Fruit fly (Drosophila melanogaster) whole organism, prepupa: Measurements from ENCODE around the gene CG9550.
A peak's percentile ranks its signal among the peaks of the same experiment; 100 is the strongest.

Experiments
- CG11762 ChIP-seq: fragments of 200-800 bp; sonication (Bioruptor generic); optimal IDR thresholded peaks from 3 replicates; lab custom pipeline; 2016; ENCODE audit warnings: missing biosample characterization, missing genetic modification characterization; ENCODE audit not compliant: insufficient read depth
- CG15336 ChIP-seq: fragments of 200-800 bp; sonication (Bioruptor generic); IDR thresholded peaks from 2 replicates; pipeline ENCODE4 v1.3.6; 2022; ENCODE audit warnings: missing biosample characterization, missing genetic modification characterization
- CG16779 ChIP-seq: fragments of 200-800 bp; sonication (Bioruptor generic); optimal IDR thresholded peaks from 3 replicates; lab custom pipeline; 2017; ENCODE audit warnings: missing biosample characterization, mild to moderate bottlenecking, missing genetic modification characterization
- CG3032 ChIP-seq: fragments of 200-800 bp; optimal IDR thresholded peaks from 2 replicates; lab custom pipeline; 2019; ENCODE audit warnings: missing biosample characterization, mild to moderate bottlenecking, missing genetic modification characterization, moderate library complexity
- CG32006 ChIP-seq: fragments of 200-800 bp; sonication (Bioruptor generic); optimal IDR thresholded peaks from 3 replicates; lab custom pipeline; 2017; ENCODE audit warnings: missing biosample characterization, mild to moderate bottlenecking, missing genetic modification characterization
- CG6163 ChIP-seq: fragments of 200-800 bp; sonication (Bioruptor generic); IDR thresholded peaks from 3 replicates; pipeline ENCODE4 v1.3.6; 2022; ENCODE audit warnings: missing biosample characterization, missing genetic modification characterization
- CG6808 ChIP-seq: fragments of 200-800 bp; sonication (Bioruptor generic); optimal IDR thresholded peaks from 3 replicates; lab custom pipeline; 2017; ENCODE audit warnings: missing biosample characterization, missing genetic modification characterization, mild to moderate bottlenecking, moderate library complexity, missing genetic modification reagents
- Eip75B ChIP-seq: fragments of 200-800 bp; sonication (Bioruptor generic); optimal IDR thresholded peaks from 3 replicates; lab custom pipeline; 2016; ENCODE audit warnings: missing biosample characterization, missing genetic modification characterization
- Eip78C ChIP-seq: fragments of 200-800 bp; sonication (Bioruptor generic); peaks from one replicate; lab custom pipeline; 2016; ENCODE audit warnings: missing biosample characterization, missing genetic modification characterization
- Eip93F ChIP-seq: fragments of 200-800 bp; sonication (Bioruptor generic); optimal IDR thresholded peaks from 2 replicates; lab custom pipeline; 2016; ENCODE audit warnings: missing biosample characterization, mild to moderate bottlenecking, missing genetic modification characterization
- Ets21C ChIP-seq: fragments of 200-800 bp; sonication (Bioruptor generic); optimal IDR thresholded peaks from 3 replicates; lab custom pipeline; 2016; ENCODE audit warnings: missing biosample characterization, missing genetic modification characterization
- Ets96B ChIP-seq: fragments of 200-800 bp; optimal IDR thresholded peaks from 2 replicates; lab custom pipeline; 2019; ENCODE audit warnings: missing biosample characterization, mild to moderate bottlenecking, missing genetic modification characterization, moderate library complexity
- Hr38 ChIP-seq: sonication (Bioruptor generic); optimal IDR thresholded peaks from 2 replicates; lab custom pipeline; 2016; ENCODE audit warnings: missing biosample characterization, missing genetic modification characterization
- Hr39 ChIP-seq: fragments of 200-800 bp; sonication (Bioruptor generic); optimal IDR thresholded peaks from 2 replicates; lab custom pipeline; 2016; ENCODE audit warnings: missing biosample characterization, missing genetic modification characterization
- Hr4 ChIP-seq: fragments of 200-800 bp; sonication (Bioruptor generic); optimal IDR thresholded peaks from 3 replicates; lab custom pipeline; 2016; ENCODE audit warnings: missing biosample characterization, missing genetic modification characterization
- Lpt ChIP-seq: fragments of 200-800 bp; sonication (Bioruptor generic); optimal IDR thresholded peaks from 3 replicates; lab custom pipeline; 2016; ENCODE audit warnings: missing biosample characterization, missing genetic modification characterization
- OdsH ChIP-seq: fragments of 200-800 bp; sonication (Bioruptor generic); optimal IDR thresholded peaks from 3 replicates; lab custom pipeline; 2016; ENCODE audit warnings: missing biosample characterization, missing genetic modification characterization
- Sox15 ChIP-seq: fragments of 200-800 bp; sonication (Bioruptor generic); optimal IDR thresholded peaks from 3 replicates; lab custom pipeline; 2016; ENCODE audit warnings: missing biosample characterization, missing genetic modification characterization
- achi ChIP-seq: fragments of 200-800 bp; sonication (Bioruptor generic); optimal IDR thresholded peaks from 3 replicates; lab custom pipeline; 2016; ENCODE audit warnings: missing biosample characterization, missing genetic modification characterization
- cyc ChIP-seq: fragments of 200-800 bp; sonication (Bioruptor generic); optimal IDR thresholded peaks from 3 replicates; lab custom pipeline; 2016; ENCODE audit warnings: missing biosample characterization, missing genetic modification characterization
- dsx ChIP-seq: fragments of 200-800 bp; optimal IDR thresholded peaks from 3 replicates; lab custom pipeline; 2019; ENCODE audit warnings: missing biosample characterization, mild to moderate bottlenecking, missing genetic modification characterization, moderate library complexity; ENCODE audit not compliant: poor library complexity, severe bottlenecking
- eg ChIP-seq: fragments of 200-800 bp; sonication (Bioruptor generic); IDR thresholded peaks from 3 replicates; pipeline ENCODE4 v1.3.6; 2022; ENCODE audit warnings: missing biosample characterization, missing genetic modification characterization
- fd85E ChIP-seq: fragments of 200-800 bp; sonication (Bioruptor generic); optimal IDR thresholded peaks from 3 replicates; lab custom pipeline; 2016; ENCODE audit warnings: missing biosample characterization, missing genetic modification characterization
- fkh ChIP-seq: fragments of 200-800 bp; sonication (Bioruptor generic); optimal IDR thresholded peaks from 3 replicates; lab custom pipeline; 2017; ENCODE audit warnings: missing biosample characterization, mild to moderate bottlenecking, missing genetic modification characterization, moderate library complexity
- net ChIP-seq: fragments of 200-800 bp; sonication (Bioruptor generic); optimal IDR thresholded peaks from 3 replicates; lab custom pipeline; 2016; ENCODE audit warnings: missing biosample characterization, missing genetic modification characterization
- pdm3 ChIP-seq: fragments of 200-800 bp; sonication (Bioruptor generic); optimal IDR thresholded peaks from 3 replicates; lab custom pipeline; 2016; ENCODE audit warnings: missing biosample characterization, missing genetic modification characterization
- spab ChIP-seq: fragments of 200-800 bp; sonication (Bioruptor generic); optimal IDR thresholded peaks from 2 replicates; lab custom pipeline; 2017; ENCODE audit warnings: missing biosample characterization, mild to moderate bottlenecking, missing genetic modification characterization, missing genetic modification reagents
- ss ChIP-seq, 2 experiments: fragments of 200-800 bp; sonication (Bioruptor generic); optimal IDR thresholded peaks; 2 replicates in 1 of 2; 3 replicates in 1 of 2; lab custom pipeline; 2017 to 2018; ENCODE audit warnings: mild to moderate bottlenecking in 2 of 2, missing biosample characterization in 2 of 2, missing genetic modification characterization in 2 of 2, moderate library complexity in 1 of 2
- svp ChIP-seq: fragments of 200-800 bp; sonication (Bioruptor generic); peaks from one replicate; lab custom pipeline; 2016; ENCODE audit warnings: missing biosample characterization, missing genetic modification characterization

The CG9550 gene

dm6 chr2L:6531985-6532699, 35.3 kb downstream of the CG9550 start:
- peak; percentile 17 for TF ChIP-seq Eip78C (GFP tag; lab: Kevin White, UChicago)
- TF ChIP-seq pdm3: no peak

DNA sequence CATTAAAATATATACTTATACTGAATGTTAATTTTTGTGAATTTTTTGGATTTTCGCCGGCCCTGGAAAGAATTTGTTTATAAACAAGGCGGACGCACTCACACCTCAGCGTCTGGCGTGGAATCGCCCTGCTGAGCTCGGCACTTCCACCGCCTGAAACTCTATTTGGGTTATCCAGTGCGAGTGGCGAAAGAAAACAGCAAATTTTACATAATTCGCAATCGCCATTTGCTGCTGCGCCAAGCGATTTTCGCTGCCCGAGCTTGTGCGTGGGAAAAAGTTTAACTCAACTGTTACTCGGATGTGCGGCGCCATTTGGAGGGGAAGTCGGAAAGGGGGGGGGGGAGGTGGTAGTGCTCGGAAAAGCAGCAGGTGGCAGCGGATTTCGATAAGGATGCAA, 36.1 kb downstream of the CG9550 start:
- no peak for TF ChIP-seq Ets21C (GFP tag; lab: Kevin White, UChicago)
- no peak for TF ChIP-seq CG15336 (GFP tag; lab: Robert Waterston, UW)

DNA sequence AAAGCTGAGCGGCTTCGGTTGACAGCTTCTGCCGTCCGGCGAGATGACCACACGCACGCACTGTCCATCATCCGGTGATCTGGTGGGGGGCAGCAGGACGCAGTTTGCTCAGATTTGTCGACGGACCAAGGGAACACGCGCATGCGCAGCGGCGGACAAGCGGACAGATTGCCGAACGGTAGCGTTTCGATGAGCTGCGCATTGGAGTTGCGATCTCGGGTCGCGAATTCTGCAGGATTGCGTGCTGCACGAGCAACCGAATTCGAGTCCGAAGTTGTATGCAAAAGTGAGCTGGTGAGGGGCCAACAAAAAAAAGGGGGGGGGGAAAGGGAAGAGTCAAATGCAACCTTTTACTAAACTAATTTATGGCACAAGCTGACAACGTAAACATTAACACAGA, 36.9 kb downstream of the CG9550 start:
- TF ChIP-seq ss (GFP tag; optimal IDR thresholded peaks at IDR 0.05; lab: Kevin White, UChicago): peak in 1 of 2 experiments; percentile 96
- no peak for TF ChIP-seq OdsH (GFP tag; lab: Kevin White, UChicago)
- TF ChIP-seq, all 60 proteins: peak for 1

DNA sequence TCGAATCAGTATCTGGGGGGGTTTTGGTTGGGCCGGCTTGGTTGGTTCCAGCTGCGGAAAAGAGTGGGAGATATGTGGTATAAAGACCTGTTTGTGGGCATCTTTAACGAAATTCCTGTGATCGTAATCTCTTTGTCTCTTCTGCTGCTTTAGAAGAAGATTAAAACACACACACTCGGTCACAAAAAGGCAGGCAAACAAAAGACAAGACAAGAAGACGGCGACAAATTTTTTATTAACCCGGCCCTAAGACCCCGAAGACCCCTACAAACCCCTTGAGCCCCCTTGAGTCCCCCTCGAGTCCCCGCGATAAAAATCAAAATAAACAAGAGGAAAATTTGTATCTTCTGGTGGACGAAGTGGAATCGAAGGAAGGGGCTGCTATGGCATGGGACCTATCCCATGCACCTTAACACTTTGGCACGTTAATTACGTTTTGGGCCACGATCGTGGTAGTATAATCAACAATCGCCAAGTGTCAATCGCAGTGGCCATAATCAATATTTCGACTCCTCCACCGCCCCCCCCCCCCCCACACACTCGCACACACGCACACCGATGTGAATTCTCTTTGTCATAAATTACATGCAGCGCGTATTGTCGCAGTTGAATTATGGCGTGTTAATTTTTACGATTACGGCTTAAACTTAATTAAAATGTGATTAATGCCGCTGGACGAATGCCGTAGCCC, 37.4 kb downstream of the CG9550 start:
- TF ChIP-seq pdm3: no peak
- TF ChIP-seq CG32006 (GFP tag; lab: Kevin White, UChicago): no peak
- TF ChIP-seq Lpt (GFP tag; lab: Kevin White, UChicago): no peak
- TF ChIP-seq CG16779 (tag; lab: Kevin White, UChicago): no peak
- TF ChIP-seq cyc: no peak
- TF ChIP-seq Eip75B (GFP tag; lab: Kevin White, UChicago): no peak
- peak in 1 of 2 experiments; percentile 52 for TF ChIP-seq ss (GFP tag; optimal IDR thresholded peaks at IDR 0.05; lab: Kevin White, UChicago)
- TF ChIP-seq Sox15 (GFP tag; lab: Kevin White, UChicago): no peak
- no peak for TF ChIP-seq Hr38 (GFP tag; lab: Kevin White, UChicago)
- TF ChIP-seq fkh (GFP tag; lab: Kevin White, UChicago): peak; percentile 55
- no peak for TF ChIP-seq fd85E

DNA sequence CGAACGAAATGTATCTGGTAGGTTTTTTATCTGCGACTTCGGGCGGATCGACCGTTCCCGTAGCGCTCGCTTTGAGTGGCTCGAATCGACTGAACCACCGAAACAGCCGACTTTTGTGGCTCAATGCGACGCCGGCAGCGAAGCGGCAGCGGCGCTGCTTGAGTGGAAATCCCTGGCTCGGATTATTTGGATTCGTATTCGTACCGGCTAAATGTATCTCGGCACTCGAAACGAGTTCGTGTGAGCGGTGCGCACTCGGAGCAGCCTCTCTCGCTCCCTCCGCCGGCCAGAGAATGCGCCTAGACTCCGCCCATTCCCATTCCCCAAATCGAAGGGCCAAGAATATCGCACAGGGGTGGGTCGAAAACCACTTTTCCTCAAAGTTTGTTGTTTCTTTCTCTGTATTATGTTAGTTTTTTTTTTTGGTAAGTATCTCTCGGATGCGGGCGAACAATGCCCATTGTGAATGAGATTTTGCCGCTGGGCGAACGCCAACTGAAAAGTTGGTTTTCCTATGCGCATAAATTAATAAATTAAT, 39.3 kb downstream of the CG9550 start:
- TF ChIP-seq eg (peak; percentile 27; the same call in 1 of the 3 replicates), CG3032 (tag; lab: Kevin White, UChicago) (no peak), Eip75B (GFP tag; lab: Kevin White, UChicago) (no peak), CG6808 (no peak), svp (GFP tag; lab: Kevin White, UChicago) (peak; percentile 63), cyc (no peak), Hr4 (GFP tag; lab: Kevin White, UChicago) (no peak), net (GFP tag; lab: Kevin White, UChicago) (no peak), dsx (no peak), CG6163 (GFP tag; lab: Robert Waterston, UW) (no peak), Eip93F (no peak), ss (GFP tag; optimal IDR thresholded peaks at IDR 0.05; lab: Kevin White, UChicago) (peak in 1 of 2 experiments; percentile 32), CG11762 (GFP tag; lab: Kevin White, UChicago) (no peak), Ets96B (tag; lab: Kevin White, UChicago) (no peak), Hr39 (GFP tag; lab: Kevin White, UChicago) (no peak), achi (GFP tag; lab: Kevin White, UChicago) (no peak), CG32006 (GFP tag; lab: Kevin White, UChicago) (no peak), spab (no peak)
